Worm (Caenorhabditis elegans): ENCODE data around the gene taf-11.3.

The taf-11.3 gene

ce11 chrIII:10461164-10461546, 43.9 kb downstream of the taf-11.3 start, which contains the start of gene atx-2 (continued):
- TF ChIP-seq unc-86 (tag; optimal IDR thresholded peaks at IDR 0.05) (peak; percentile 98), ceh-14 (tag; optimal IDR thresholded peaks at IDR 0.05) (peak; percentile 99), lim-6 (tag; optimal IDR thresholded peaks at IDR 0.05) (peak; percentile 98), syd-9 (tag; optimal IDR thresholded peaks at IDR 0.05) (peak; percentile 98), ceh-18 (tag; optimal IDR thresholded peaks at IDR 0.05) (peak; percentile 94), ttx-3 (tag; optimal IDR thresholded peaks at IDR 0.05) (peak; percentile 98), ceh-22 (tag; optimal IDR thresholded peaks at IDR 0.05) (peak; percentile 98), npax-4 (tag; optimal IDR thresholded peaks at IDR 0.05) (peak; percentile 89), K02D7.2 (tag; optimal IDR thresholded peaks at IDR 0.05) (peak; percentile 98), rnt-1 (tag; optimal IDR thresholded peaks at IDR 0.05) (peak; percentile 99), F13H6.1 (tag; optimal IDR thresholded peaks at IDR 0.05) (peak; percentile 97), C08G9.2 (tag; optimal IDR thresholded peaks at IDR 0.05) (peak; percentile 95), unc-55 (GFP tag; optimal IDR thresholded peaks at IDR 0.05) (peak; percentile 48), unc-42 (tag; optimal IDR thresholded peaks at IDR 0.05) (peak; percentile 84), hlh-6 (tag; optimal IDR thresholded peaks at IDR 0.05) (peak; percentile 98), pha-4 (tag; optimal IDR thresholded peaks at IDR 0.05) (no peak), pha-2 (tag; optimal IDR thresholded peaks at IDR 0.05) (peak; percentile 97), ceh-24 (tag; optimal IDR thresholded peaks at IDR 0.05) (peak; percentile 93), K09A11.1 (tag; optimal IDR thresholded peaks at IDR 0.05; ENCODE audit: insufficient read depth) (peak; percentile 98), ceh-30 (tag; optimal IDR thresholded peaks at IDR 0.05) (peak; percentile 98), dve-1 (tag; optimal IDR thresholded peaks at IDR 0.05) (peak; percentile 78), ceh-9 (tag; optimal IDR thresholded peaks at IDR 0.05) (peak; percentile 87), hlh-13 (GFP tag; optimal IDR thresholded peaks at IDR 0.05) (peak; percentile 87), pqm-1 (tag; optimal IDR thresholded peaks at IDR 0.05) (peak; percentile 92), tbx-7 (tag; optimal IDR thresholded peaks at IDR 0.05) (peak; percentile 90), fax-1 (tag; optimal IDR thresholded peaks at IDR 0.05) (peak; percentile 97), T23F11.4 (GFP tag; optimal IDR thresholded peaks at IDR 0.05) (peak; percentile 97), fkh-10 (GFP tag; optimal IDR thresholded peaks at IDR 0.05) (peak; percentile 93), dmd-4 (tag; optimal IDR thresholded peaks at IDR 0.05; ENCODE audit: borderline replicate concordance) (peak; percentile 97), hlh-30 (tag; optimal IDR thresholded peaks at IDR 0.05; ENCODE audit: insufficient read depth) (peak; percentile 74), pros-1 (tag; optimal IDR thresholded peaks at IDR 0.05) (peak; percentile 22), ztf-16 (tag; optimal IDR thresholded peaks at IDR 0.05) (peak; percentile 98), unc-3 (GFP tag; conservative IDR thresholded peaks at IDR 0.05) (peak; percentile 98), unc-3 (tag; optimal IDR thresholded peaks at IDR 0.05) (peak; percentile 99), ets-4 (tag; optimal IDR thresholded peaks at IDR 0.05) (peak; percentile 86), nhr-11 (tag; optimal IDR thresholded peaks at IDR 0.05) (peak; percentile 81), ceh-45 (GFP tag; IDR thresholded peaks at IDR 0.05) (peak; percentile 99), madf-2 (tag; optimal IDR thresholded peaks at IDR 0.05) (peak; percentile 96), sdc-2 (tag; optimal IDR thresholded peaks at IDR 0.05) (peak; percentile 89), odd-2 (tag; optimal IDR thresholded peaks at IDR 0.05) (peak; percentile 92), tbx-2 (tag; optimal IDR thresholded peaks at IDR 0.05) (peak; percentile 99), C38D4.7 (GFP tag; optimal IDR thresholded peaks at IDR 0.05) (peak; percentile 95)

ce11 chrIII:10460427-10461163, 44.5 kb downstream of the taf-11.3 start, which contains the start of gene ecps-1:
Gene ecps-1, minus strand, starts transcription at chrIII:10460551.
- TF ChIP-seq ztf-16 (tag; optimal IDR thresholded peaks at IDR 0.05) (peak; percentile 42), elt-4 (tag; optimal IDR thresholded peaks at IDR 0.05) (no peak), unc-55 (GFP tag; optimal IDR thresholded peaks at IDR 0.05) (peak; percentile 15), ceh-31 (tag; optimal IDR thresholded peaks at IDR 0.05) (peak; percentile 99), ceh-30 (tag; optimal IDR thresholded peaks at IDR 0.05) (peak; percentile 21), hlh-30 (tag; optimal IDR thresholded peaks at IDR 0.05; ENCODE audit: insufficient read depth) (no peak), hlh-6 (tag; optimal IDR thresholded peaks at IDR 0.05) (no peak), pag-3 (tag; optimal IDR thresholded peaks at IDR 0.05; ENCODE audit: borderline replicate concordance) (no peak), ceh-34 (tag; optimal IDR thresholded peaks at IDR 0.05) (peak; percentile 79), ceh-9 (tag; optimal IDR thresholded peaks at IDR 0.05) (no peak), K02D7.2 (tag; optimal IDR thresholded peaks at IDR 0.05) (no peak), dve-1 (tag; optimal IDR thresholded peaks at IDR 0.05) (peak; percentile 23), ceh-24 (tag; optimal IDR thresholded peaks at IDR 0.05) (no peak), unc-3 (GFP tag; conservative IDR thresholded peaks at IDR 0.05) (peak; percentile 44; the same call in 1 of the 2 replicates), unc-3 (tag; optimal IDR thresholded peaks at IDR 0.05) (no peak), fkh-10 (GFP tag; optimal IDR thresholded peaks at IDR 0.05) (no peak), ets-4 (tag; optimal IDR thresholded peaks at IDR 0.05) (peak; percentile 94), elt-2 (tag; optimal IDR thresholded peaks at IDR 0.05) (no peak), pax-1 (tag; optimal IDR thresholded peaks at IDR 0.05) (peak; percentile 47), pha-4 (tag; optimal IDR thresholded peaks at IDR 0.05) (no peak), unc-42 (tag; optimal IDR thresholded peaks at IDR 0.05) (peak; percentile 70), ref-2 (tag; optimal IDR thresholded peaks at IDR 0.05) (peak; percentile 93), K09A11.1 (tag; optimal IDR thresholded peaks at IDR 0.05; ENCODE audit: insufficient read depth) (no peak)

All from whole organism, late embryonic.